Worm (Caenorhabditis elegans) whole organism, L4 larva: ENCODE data around the gene Y71H2B.2.
A peak's percentile ranks its signal among the peaks of the same experiment; 100 is the strongest.

Experiments used
- F10B5.3 ChIP-seq: sonication (generic microtip); optimal IDR thresholded peaks from 2 replicates; lab custom pipeline; 2016; ENCODE audit warnings: mild to moderate bottlenecking, missing genetic modification characterization, missing compliant biosample characterization
- F44E2.7 ChIP-seq: fragments of 200-800 bp; sonication (Bioruptor generic); IDR thresholded peaks from 2 replicates; pipeline ENCODE4 v2.1.2; 2022; ENCODE audit warnings: missing genetic modification characterization, missing compliant biosample characterization
- F49E8.2 ChIP-seq: sonication (generic microtip); optimal IDR thresholded peaks from 2 replicates; lab custom pipeline; 2016; ENCODE audit warnings: missing compliant biosample characterization, mild to moderate bottlenecking, missing genetic modification characterization, borderline replicate concordance
- Y48G9A.11 ChIP-seq: fragments of 200-800 bp; sonication (Bioruptor generic); IDR thresholded peaks from 2 replicates; pipeline ENCODE4 v1.3.6; 2022; ENCODE audit warnings: missing genetic modification reagents, missing genetic modification characterization, missing compliant biosample characterization
- Y75B8A.6 ChIP-seq: fragments of 200-800 bp; sonication (Bioruptor generic); IDR thresholded peaks from 2 replicates; pipeline ENCODE4 v1.3.6; 2022; ENCODE audit warnings: missing genetic modification reagents, missing genetic modification characterization, missing compliant biosample characterization
- aly-2 ChIP-seq: sonication (generic microtip); optimal IDR thresholded peaks from 2 replicates; lab custom pipeline; 2018; ENCODE audit warnings: missing biosample characterization, missing genetic modification characterization
- daf-8 ChIP-seq: fragments of 200-800 bp; sonication (Bioruptor generic); IDR thresholded peaks from 2 replicates; pipeline ENCODE4 v1.3.6; 2022; ENCODE audit warnings: missing genetic modification characterization, missing compliant biosample characterization
- dmd-8 ChIP-seq: fragments of 200-800 bp; sonication (Bioruptor generic); IDR thresholded peaks from 2 replicates; pipeline ENCODE4 v1.3.6; 2022; ENCODE audit warnings: missing genetic modification characterization, missing compliant biosample characterization
- madf-5 ChIP-seq, 2 experiments: fragments of 200-800 bp; sonication (Bioruptor generic); IDR thresholded peaks; 2 replicates each; pipeline ENCODE4 v1.3.6; 2022; ENCODE audit warnings: missing compliant biosample characterization in 2 of 2, missing genetic modification characterization in 2 of 2
- madf-9 ChIP-seq: fragments of 200-800 bp; sonication (Bioruptor generic); conservative IDR thresholded peaks from 2 replicates; pipeline ENCODE4 v1.3.6; 2022; ENCODE audit warnings: missing genetic modification reagents, missing genetic modification characterization, missing compliant biosample characterization
- mxl-2 ChIP-seq: fragments of 200-800 bp; sonication (Bioruptor generic); conservative IDR thresholded peaks from 2 replicates; pipeline ENCODE4 v1.3.6; 2022; ENCODE audit warnings: missing genetic modification reagents, missing genetic modification characterization, missing compliant biosample characterization
- pqm-1 ChIP-seq: sonication (generic microtip); optimal IDR thresholded peaks from 2 replicates; lab custom pipeline; 2017; ENCODE audit warnings: missing biosample characterization, missing genetic modification characterization
- skn-1 ChIP-seq: fragments of 150-350 bp; optimal IDR thresholded peaks from 2 replicates; lab custom pipeline; 2014; ENCODE audit warnings: missing biosample characterization, missing genetic modification characterization
- spr-1 ChIP-seq: sonication (generic microtip); optimal IDR thresholded peaks from 2 replicates; lab custom pipeline; 2016; ENCODE audit warnings: mild to moderate bottlenecking, missing genetic modification characterization, missing compliant biosample characterization
- zip-11 ChIP-seq: fragments of 200-800 bp; sonication (Bioruptor generic); IDR thresholded peaks from 2 replicates; pipeline ENCODE4 v1.3.6; 2022; ENCODE audit warnings: missing genetic modification characterization, missing compliant biosample characterization
- zip-2 ChIP-seq: fragments of 150-350 bp; optimal IDR thresholded peaks from 2 replicates; lab custom pipeline; 2014; ENCODE audit warnings: missing biosample characterization, missing genetic modification characterization
- ztf-7 ChIP-seq: fragments of 150-350 bp; optimal IDR thresholded peaks from 2 replicates; lab custom pipeline; 2014; ENCODE audit warnings: missing biosample characterization, missing genetic modification characterization

Y71H2B.2 gene

ce11 chrIII:2676097-2676496 lies 53.1 kb downstream of the Y71H2B.2 start (continued):
- no peak for TF ChIP-seq ztf-7 (tag; lab: Kevin White, UChicago)
- TF ChIP-seq F10B5.3 (tag; lab: Kevin White, UChicago): no peak
- TF ChIP-seq Y48G9A.11 (GFP tag; lab: Robert Waterston, UW): no peak
- no peak for TF ChIP-seq aly-2 (tag; lab: Kevin White, UChicago)
- no peak for TF ChIP-seq skn-1 (tag; lab: Kevin White, UChicago)
- TF ChIP-seq dmd-8 (GFP tag; lab: Robert Waterston, UW): no peak
- TF ChIP-seq Y75B8A.6 (GFP tag; lab: Robert Waterston, UW): no peak
- TF ChIP-seq F44E2.7 (GFP tag; lab: Robert Waterston, UW): no peak
- TF ChIP-seq daf-8 (GFP tag; lab: Robert Waterston, UW): no peak
- TF ChIP-seq zip-11: no peak
- TF ChIP-seq mxl-2 (GFP tag; lab: Robert Waterston, UW): no peak
- no peak for TF ChIP-seq spr-1
- TF ChIP-seq pqm-1 (tag; lab: Kevin White, UChicago): peak; percentile 59
- no peak for TF ChIP-seq F49E8.2 (tag; lab: Kevin White, UChicago)
- TF ChIP-seq madf-9 (GFP tag; lab: Robert Waterston, UW): no peak
- TF ChIP-seq zip-2 (tag; lab: Kevin White, UChicago): no peak
- TF ChIP-seq madf-5 (GFP tag; IDR thresholded peaks at IDR 0.05; lab: Robert Waterston, UW): no peak
